Worm (Caenorhabditis elegans): ENCODE results near the gene gly-14.

The gly-14 gene

DNA sequence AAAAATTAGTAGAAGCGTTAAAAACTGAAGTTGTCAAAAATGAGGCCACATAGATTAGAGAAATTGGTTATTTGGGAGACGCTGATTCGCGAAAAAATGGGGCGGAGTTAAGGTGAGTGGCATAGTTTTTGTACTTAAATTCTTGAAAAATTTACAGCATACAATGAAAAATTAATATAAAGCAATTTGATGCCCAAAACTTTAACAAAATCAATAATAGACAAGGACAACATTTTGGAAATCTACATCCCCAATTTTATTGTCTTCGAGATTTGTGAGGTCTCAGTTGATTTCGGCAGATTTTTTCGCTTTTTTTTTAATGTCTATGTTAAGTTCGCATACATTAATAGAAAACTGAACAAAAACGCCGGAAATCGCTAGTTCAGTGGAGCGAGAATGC is 16.8 kb downstream of the gly-14 start:
- TF ChIP-seq flt-1 (GFP tag; IDR thresholded peaks at IDR 0.05) (0 out of 2 replicates have a peak, but pooled peaks have one; percentile 29), T22C8.4 (GFP tag; IDR thresholded peaks at IDR 0.05) (no peak), klf-2 (GFP tag; conservative IDR thresholded peaks at IDR 0.05) (peak; percentile 56; the same call in 1 of the 2 replicates), cog-1 (tag; optimal IDR thresholded peaks at IDR 0.05) (peak; percentile 66)

DNA sequence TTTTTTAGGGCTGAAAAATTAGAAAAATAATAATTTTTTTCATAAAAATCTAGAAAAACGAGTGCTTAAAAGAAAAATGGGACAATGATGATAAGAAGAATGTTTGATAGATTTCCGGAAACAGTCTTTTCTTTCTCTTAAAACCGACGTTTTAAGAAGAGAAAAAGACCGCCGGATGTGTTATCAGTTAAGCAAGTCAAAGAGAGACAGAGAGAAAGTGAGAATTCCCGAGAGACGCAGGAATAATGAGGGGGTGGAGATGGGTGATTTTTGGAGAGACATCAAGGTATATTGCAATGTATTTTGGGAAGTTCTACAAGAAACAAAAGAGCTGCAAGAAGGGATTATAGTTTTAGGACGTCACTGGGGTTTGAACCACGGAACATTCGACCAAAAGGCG is 17.5 kb downstream of the gly-14 start, which contains the start of gene C34C12.9:
TSS of gene C34C12.9 (minus strand) at position 16 of the 400 bp plus-strand sequence.
- no peak for TF ChIP-seq ref-1 (GFP tag; conservative IDR thresholded peaks at IDR 0.05)
- no peak for TF ChIP-seq tab-1 (GFP tag; IDR thresholded peaks at IDR 0.05)
- TF ChIP-seq flt-1 (GFP tag; IDR thresholded peaks at IDR 0.05) = no peak
- TF ChIP-seq T22C8.4 (GFP tag; IDR thresholded peaks at IDR 0.05) = no peak

DNA sequence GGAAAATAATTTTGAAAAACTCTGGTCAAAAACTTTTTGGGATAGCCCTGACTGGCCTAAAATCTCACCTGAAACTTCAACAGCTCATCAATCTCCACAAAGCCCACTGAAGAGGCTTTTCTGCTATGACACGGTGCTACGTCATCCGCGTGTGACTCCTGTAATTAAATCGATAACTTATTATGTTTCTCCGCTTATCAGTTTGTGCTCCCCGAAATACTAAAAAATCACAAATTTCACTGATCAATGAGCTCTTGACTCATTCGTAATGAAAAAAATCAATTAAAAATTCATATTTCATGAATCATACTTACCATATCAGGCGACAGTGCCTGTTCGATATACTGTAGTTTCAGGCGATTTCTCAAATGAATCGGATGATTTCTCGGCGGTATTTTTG is 18.0 kb downstream of the gly-14 start:
- TF ChIP-seq med-1 (GFP tag; optimal IDR thresholded peaks at IDR 0.05; ENCODE audit: insufficient read depth) (no peak), cog-1 (tag; optimal IDR thresholded peaks at IDR 0.05) (no peak), flt-1 (GFP tag; IDR thresholded peaks at IDR 0.05) (no peak), ref-1 (GFP tag; conservative IDR thresholded peaks at IDR 0.05) (no peak), klf-2 (GFP tag; conservative IDR thresholded peaks at IDR 0.05) (no peak), ztf-23 (GFP tag; IDR thresholded peaks at IDR 0.05) (no peak), T22C8.4 (GFP tag; IDR thresholded peaks at IDR 0.05) (no peak), ztf-29 (GFP tag; IDR thresholded peaks at IDR 0.05) (no peak), tab-1 (GFP tag; IDR thresholded peaks at IDR 0.05) (no peak)

DNA sequence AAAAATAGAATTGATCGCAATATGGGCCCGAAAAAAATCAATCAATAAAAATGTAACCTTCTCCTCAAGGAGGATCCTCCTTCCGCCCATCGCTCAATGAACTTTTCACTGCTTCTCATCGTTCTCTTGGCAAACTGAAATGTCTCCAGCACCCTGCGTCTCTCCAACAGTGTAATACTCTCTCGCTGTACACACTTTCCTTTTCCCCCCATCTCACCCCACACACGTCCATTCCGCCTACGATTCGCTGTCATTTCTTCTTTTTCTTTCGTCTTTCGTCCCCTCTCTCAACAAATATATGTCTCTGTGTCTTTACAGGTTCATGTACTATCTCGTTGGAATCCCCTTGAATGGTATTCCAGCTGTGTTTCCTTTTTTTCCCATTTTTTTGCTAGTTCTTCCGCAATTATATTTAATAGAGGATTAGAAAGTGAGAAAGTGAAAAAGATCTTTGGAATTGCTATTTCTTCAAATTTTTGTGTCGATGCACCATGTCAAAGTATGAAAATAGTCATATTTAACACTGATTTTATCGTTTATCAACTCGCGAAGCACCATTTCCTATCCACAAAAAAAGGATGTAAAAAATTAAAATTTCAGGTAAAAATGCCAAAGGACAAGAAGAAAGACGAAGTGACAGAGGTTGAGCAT is 21.5 kb downstream of the gly-14 start, which contains the start of gene rsu-1:
TSS of gene rsu-1 (plus strand) at position 601 of the 651 bp plus-strand sequence.
- no peak for TF ChIP-seq ztf-29 (GFP tag; IDR thresholded peaks at IDR 0.05)
- peak; percentile 51 for TF ChIP-seq T22C8.4 (GFP tag; IDR thresholded peaks at IDR 0.05)
- TF ChIP-seq ref-1 (GFP tag; conservative IDR thresholded peaks at IDR 0.05) = no peak
- TF ChIP-seq klf-2 (GFP tag; conservative IDR thresholded peaks at IDR 0.05) = no peak
- TF ChIP-seq flt-1 (GFP tag; IDR thresholded peaks at IDR 0.05) = no peak
- peak; percentile 26 for TF ChIP-seq cog-1 (tag; optimal IDR thresholded peaks at IDR 0.05)
- no peak for TF ChIP-seq tab-1 (GFP tag; IDR thresholded peaks at IDR 0.05)

DNA sequence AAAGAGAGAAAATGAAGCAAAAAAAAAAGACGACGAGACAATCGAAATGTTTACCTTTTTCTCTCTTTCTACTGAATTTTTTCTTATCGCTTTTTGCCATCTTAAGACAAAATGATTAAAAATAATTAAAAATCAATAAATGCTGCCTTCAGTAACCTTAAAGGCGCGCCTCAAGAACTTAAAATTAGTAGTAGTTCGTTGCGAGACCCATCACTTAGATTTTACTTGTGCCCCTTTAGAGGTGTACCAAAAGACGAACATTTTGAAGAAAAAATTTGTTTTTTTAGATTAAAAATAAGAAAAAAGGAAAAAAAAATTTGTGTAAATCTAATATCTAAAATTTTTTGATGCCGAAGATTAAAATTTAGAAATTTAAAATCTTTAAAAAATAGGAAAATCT is 22.1 kb downstream of the gly-14 start:
- TF ChIP-seq ztf-23 (GFP tag; IDR thresholded peaks at IDR 0.05) (no peak), med-1 (GFP tag; optimal IDR thresholded peaks at IDR 0.05; ENCODE audit: insufficient read depth) (no peak), cog-1 (tag; optimal IDR thresholded peaks at IDR 0.05) (no peak), flt-1 (GFP tag; IDR thresholded peaks at IDR 0.05) (no peak), ref-1 (GFP tag; conservative IDR thresholded peaks at IDR 0.05) (no peak), tab-1 (GFP tag; IDR thresholded peaks at IDR 0.05) (no peak), ztf-29 (GFP tag; IDR thresholded peaks at IDR 0.05) (no peak), T22C8.4 (GFP tag; IDR thresholded peaks at IDR 0.05) (no peak), klf-2 (GFP tag; conservative IDR thresholded peaks at IDR 0.05) (no peak)

DNA sequence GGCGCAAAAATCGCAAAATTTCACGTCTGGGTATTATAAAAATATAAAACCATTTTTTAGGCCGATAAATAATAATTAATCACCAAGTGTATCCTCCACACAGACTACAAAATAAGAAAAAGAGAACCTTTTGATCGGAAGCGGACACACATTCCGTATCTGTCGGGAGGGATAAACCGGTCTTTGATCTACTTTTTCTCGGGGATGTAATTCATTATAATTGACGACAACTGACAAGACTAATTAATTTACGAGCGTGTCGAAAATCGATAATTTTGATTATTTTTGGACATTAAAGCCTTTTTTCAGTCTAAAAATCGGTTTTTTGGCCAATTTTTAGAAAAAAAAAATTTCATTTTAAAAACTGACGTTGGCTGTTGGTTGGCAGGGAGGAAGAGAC is 22.6 kb downstream of the gly-14 start:
- TF ChIP-seq tab-1 (GFP tag; IDR thresholded peaks at IDR 0.05) = no peak
- TF ChIP-seq T22C8.4 (GFP tag; IDR thresholded peaks at IDR 0.05) = no peak
- no peak for TF ChIP-seq flt-1 (GFP tag; IDR thresholded peaks at IDR 0.05)
- no peak for TF ChIP-seq klf-2 (GFP tag; conservative IDR thresholded peaks at IDR 0.05)
- TF ChIP-seq ztf-23 (GFP tag; IDR thresholded peaks at IDR 0.05) = no peak
- TF ChIP-seq med-1 (GFP tag; optimal IDR thresholded peaks at IDR 0.05; ENCODE audit: insufficient read depth) = no peak
- no peak for TF ChIP-seq ref-1 (GFP tag; conservative IDR thresholded peaks at IDR 0.05)

DNA sequence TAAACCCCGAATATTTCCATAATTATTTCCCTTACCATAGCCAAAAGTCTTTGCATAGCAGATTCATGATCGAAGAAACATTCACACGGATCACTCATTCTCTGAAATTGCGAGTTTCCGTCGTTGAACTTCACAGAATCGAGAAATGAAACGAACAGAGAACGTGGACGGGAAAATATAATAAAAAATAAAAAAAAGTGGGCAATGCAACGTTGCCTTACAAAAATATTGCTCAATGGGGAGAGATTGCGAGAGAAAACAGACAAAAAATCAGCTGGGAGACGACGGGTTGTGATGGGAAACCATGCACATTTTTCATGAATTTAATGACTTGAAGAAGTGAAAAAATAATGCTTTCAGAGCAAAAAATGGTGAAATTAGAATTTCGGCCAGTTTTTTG is 23.4 kb downstream of the gly-14 start, which contains the start of gene smim-14:
TSS of gene smim-14 (minus strand) at position 101 of the 400 bp plus-strand sequence.
- TF ChIP-seq klf-2 (GFP tag; conservative IDR thresholded peaks at IDR 0.05) (no peak), T22C8.4 (GFP tag; IDR thresholded peaks at IDR 0.05) (no peak), ztf-29 (GFP tag; IDR thresholded peaks at IDR 0.05) (no peak), ztf-23 (GFP tag; IDR thresholded peaks at IDR 0.05) (no peak), flt-1 (GFP tag; IDR thresholded peaks at IDR 0.05) (no peak), med-1 (GFP tag; optimal IDR thresholded peaks at IDR 0.05; ENCODE audit: insufficient read depth) (no peak), tab-1 (GFP tag; IDR thresholded peaks at IDR 0.05) (no peak), ref-1 (GFP tag; conservative IDR thresholded peaks at IDR 0.05) (no peak), cog-1 (tag; optimal IDR thresholded peaks at IDR 0.05) (no peak)

DNA sequence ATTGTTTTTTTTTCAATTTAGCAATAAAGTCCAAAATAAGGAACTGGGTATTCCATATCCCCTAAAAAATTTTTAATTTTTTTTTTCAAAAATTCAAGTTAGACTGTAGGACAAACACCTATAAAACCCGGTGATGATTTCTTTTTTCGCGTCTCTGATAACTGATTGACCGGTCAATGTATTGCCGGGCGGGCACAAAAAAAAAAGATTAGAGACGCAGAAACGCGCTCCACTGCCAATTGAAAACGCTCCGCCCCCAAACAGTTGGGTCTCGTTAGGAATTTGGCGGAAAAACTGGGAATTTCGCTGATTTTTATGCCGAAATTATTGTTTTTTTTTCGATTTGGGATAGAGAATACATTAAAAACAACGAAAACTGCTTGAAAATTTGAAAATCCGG is 24.7 kb downstream of the gly-14 start:
- TF ChIP-seq flt-1 (GFP tag; IDR thresholded peaks at IDR 0.05) = no peak
- no peak for TF ChIP-seq ref-1 (GFP tag; conservative IDR thresholded peaks at IDR 0.05)
- no peak for TF ChIP-seq ztf-29 (GFP tag; IDR thresholded peaks at IDR 0.05)
- no peak for TF ChIP-seq klf-2 (GFP tag; conservative IDR thresholded peaks at IDR 0.05)
- no peak for TF ChIP-seq T22C8.4 (GFP tag; IDR thresholded peaks at IDR 0.05)

DNA sequence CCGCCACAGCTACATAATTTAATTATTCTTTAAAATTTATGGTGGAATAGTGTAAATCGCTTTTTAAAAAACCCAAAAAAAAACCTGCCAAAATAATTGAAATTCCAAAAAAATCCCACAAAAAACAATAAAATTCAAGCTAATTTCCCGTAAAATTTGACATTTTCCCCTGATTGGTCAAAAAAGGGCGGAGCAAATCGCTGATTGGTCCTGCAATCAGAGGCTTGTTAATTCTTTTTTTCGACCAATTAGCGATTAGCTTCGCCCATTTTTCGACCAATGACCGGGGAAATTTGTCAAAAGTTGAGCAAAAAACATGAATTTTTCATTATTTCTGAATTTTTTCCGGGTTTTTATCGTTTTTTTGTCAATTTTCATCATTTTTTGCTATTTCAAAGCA is 26.0 kb downstream of the gly-14 start:
- TF ChIP-seq med-1 (GFP tag; optimal IDR thresholded peaks at IDR 0.05; ENCODE audit: insufficient read depth) (no peak), flt-1 (GFP tag; IDR thresholded peaks at IDR 0.05) (no peak), ztf-23 (GFP tag; IDR thresholded peaks at IDR 0.05) (no peak), klf-2 (GFP tag; conservative IDR thresholded peaks at IDR 0.05) (no peak), tab-1 (GFP tag; IDR thresholded peaks at IDR 0.05) (no peak), cog-1 (tag; optimal IDR thresholded peaks at IDR 0.05) (no peak), T22C8.4 (GFP tag; IDR thresholded peaks at IDR 0.05) (no peak), ref-1 (GFP tag; conservative IDR thresholded peaks at IDR 0.05) (no peak), ztf-29 (GFP tag; IDR thresholded peaks at IDR 0.05) (no peak)

DNA sequence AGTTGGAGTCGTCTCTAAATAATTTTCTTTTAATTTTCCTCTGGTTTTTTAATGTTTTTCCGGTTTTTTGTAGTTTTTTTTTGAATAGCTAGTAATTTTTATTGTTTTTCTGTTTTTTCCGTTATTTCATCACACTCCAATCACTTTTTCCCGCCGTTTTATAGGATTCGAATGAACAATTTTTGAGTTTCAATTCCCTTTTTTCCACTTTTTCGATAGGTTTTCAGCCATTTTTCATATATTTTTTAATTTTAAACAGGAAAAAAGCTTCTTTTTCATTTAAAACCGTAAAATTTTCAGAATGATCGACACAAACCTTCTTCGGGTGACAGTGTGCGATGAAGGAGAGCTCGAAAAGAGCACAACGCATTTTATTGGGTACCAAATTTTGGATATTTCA is 31.6 kb downstream of the gly-14 start, which contains the start of gene pph-6:
TSS of gene pph-6 (plus strand) at position 301 of the 400 bp plus-strand sequence.
- TF ChIP-seq ref-1 (GFP tag; conservative IDR thresholded peaks at IDR 0.05) (no peak), tab-1 (GFP tag; IDR thresholded peaks at IDR 0.05) (no peak), cog-1 (tag; optimal IDR thresholded peaks at IDR 0.05) (no peak), ztf-23 (GFP tag; IDR thresholded peaks at IDR 0.05) (no peak), klf-2 (GFP tag; conservative IDR thresholded peaks at IDR 0.05) (no peak), T22C8.4 (GFP tag; IDR thresholded peaks at IDR 0.05) (no peak), flt-1 (GFP tag; IDR thresholded peaks at IDR 0.05) (no peak), med-1 (GFP tag; optimal IDR thresholded peaks at IDR 0.05; ENCODE audit: insufficient read depth) (no peak), ztf-29 (GFP tag; IDR thresholded peaks at IDR 0.05) (no peak)

Measured in whole organism, midembryonic.